Worm (Caenorhabditis elegans): ENCODE results near the gene F09F7.6.

F09F7.6 gene

DNA sequence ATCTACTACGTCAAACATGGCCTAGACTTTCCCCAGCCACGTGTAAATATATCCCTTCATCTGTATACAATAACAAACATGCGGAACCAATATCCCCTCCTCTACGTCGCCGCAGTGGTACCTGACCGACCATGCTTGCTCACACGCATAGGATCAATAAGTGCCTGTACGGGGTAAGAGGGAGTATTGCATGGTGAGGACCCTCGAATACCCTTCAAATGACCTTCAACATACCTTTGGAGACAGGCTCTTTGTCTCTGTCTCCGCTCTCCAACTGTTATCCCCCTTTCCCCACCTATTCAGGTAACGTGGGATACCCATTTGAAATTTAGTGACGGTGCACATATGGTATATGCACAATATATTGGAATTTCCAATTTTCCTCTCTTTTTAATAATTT, 26.0 kb downstream of the F09F7.6 start, which contains the start of gene dex-1:
Gene dex-1, plus strand, starts transcription at position 132 of the 400 bp plus-strand sequence.
- TF ChIP-seq F13C5.2 (tag; optimal IDR thresholded peaks at IDR 0.05) (no peak), aly-1 (tag; optimal IDR thresholded peaks at IDR 0.05) (no peak), hmg-4 (GFP tag; optimal IDR thresholded peaks at IDR 0.05) (no peak), hmbx-1 (tag; optimal IDR thresholded peaks at IDR 0.05) (no peak), scrt-1 (GFP tag; IDR thresholded peaks at IDR 0.05) (no peak), ets-7 (tag; optimal IDR thresholded peaks at IDR 0.05) (no peak), sea-1 (GFP tag; conservative IDR thresholded peaks at IDR 0.05) (no peak), ceh-36 (tag; optimal IDR thresholded peaks at IDR 0.05) (no peak), flt-1 (GFP tag; IDR thresholded peaks at IDR 0.05) (no peak), tbx-11 (GFP tag; IDR thresholded peaks at IDR 0.05) (no peak), pes-1 (GFP tag; IDR thresholded peaks at IDR 0.05) (no peak), B0310.2 (tag; optimal IDR thresholded peaks at IDR 0.05) (no peak), hnd-1 (tag; optimal IDR thresholded peaks at IDR 0.05) (no peak), tbx-37 (GFP tag; conservative IDR thresholded peaks at IDR 0.05) (no peak), ceh-13 (GFP tag; optimal IDR thresholded peaks at IDR 0.05) (no peak), ama-1 (optimal IDR thresholded peaks at IDR 0.05) (no peak), tra-4 (tag; optimal IDR thresholded peaks at IDR 0.05) (no peak)

- no peak for TF ChIP-seq pes-1 (GFP tag; IDR thresholded peaks at IDR 0.05)
- TF ChIP-seq scrt-1 (GFP tag; IDR thresholded peaks at IDR 0.05) = no peak
- TF ChIP-seq ceh-13 (GFP tag; optimal IDR thresholded peaks at IDR 0.05) = no peak
- no peak for TF ChIP-seq tbx-11 (GFP tag; IDR thresholded peaks at IDR 0.05)
- no peak for TF ChIP-seq tra-4 (tag; optimal IDR thresholded peaks at IDR 0.05)
- no peak for TF ChIP-seq hmbx-1 (tag; optimal IDR thresholded peaks at IDR 0.05)
- TF ChIP-seq flt-1 (GFP tag; IDR thresholded peaks at IDR 0.05) = no peak
- TF ChIP-seq F13C5.2 (tag; optimal IDR thresholded peaks at IDR 0.05) = no peak
- TF ChIP-seq aly-1 (tag; optimal IDR thresholded peaks at IDR 0.05) = no peak
- no peak for TF ChIP-seq B0310.2 (tag; optimal IDR thresholded peaks at IDR 0.05)
- no peak for TF ChIP-seq ceh-36 (tag; optimal IDR thresholded peaks at IDR 0.05)
- TF ChIP-seq ama-1 (optimal IDR thresholded peaks at IDR 0.05) = no peak
- TF ChIP-seq tbx-37 (GFP tag; conservative IDR thresholded peaks at IDR 0.05) = no peak
Observed at ce11 chrIII:5521930-5522329, 30.0 kb downstream of the F09F7.6 start, which contains the start of gene D1044.4. D1044.4 (minus strand) TSS chrIII:5522030.

- no peak for TF ChIP-seq hmbx-1 (tag; optimal IDR thresholded peaks at IDR 0.05)
- TF ChIP-seq B0310.2 (tag; optimal IDR thresholded peaks at IDR 0.05) = no peak
- no peak for TF ChIP-seq ceh-36 (tag; optimal IDR thresholded peaks at IDR 0.05)
- TF ChIP-seq ama-1 (optimal IDR thresholded peaks at IDR 0.05) = no peak
- TF ChIP-seq aly-1 (tag; optimal IDR thresholded peaks at IDR 0.05) = no peak
- TF ChIP-seq tra-4 (tag; optimal IDR thresholded peaks at IDR 0.05) = no peak
- no peak for TF ChIP-seq hmg-4 (GFP tag; optimal IDR thresholded peaks at IDR 0.05)
- no peak for TF ChIP-seq tbx-37 (GFP tag; conservative IDR thresholded peaks at IDR 0.05)
- TF ChIP-seq ceh-13 (GFP tag; optimal IDR thresholded peaks at IDR 0.05) = no peak
- TF ChIP-seq ets-7 (tag; optimal IDR thresholded peaks at IDR 0.05) = no peak
- TF ChIP-seq pes-1 (GFP tag; IDR thresholded peaks at IDR 0.05) = no peak
- no peak for TF ChIP-seq flt-1 (GFP tag; IDR thresholded peaks at IDR 0.05)
- TF ChIP-seq F13C5.2 (tag; optimal IDR thresholded peaks at IDR 0.05) = no peak
- no peak for TF ChIP-seq scrt-1 (GFP tag; IDR thresholded peaks at IDR 0.05)
Observed at ce11 chrIII:5517423-5517822, 34.5 kb downstream of the F09F7.6 start, which contains the start of gene nekl-4. nekl-4 (minus strand) TSS chrIII:5517523.

ce11 chrIII:5512502-5512901, 39.4 kb downstream of the F09F7.6 start, which contains the start of gene pqn-25:
pqn-25 (minus strand) TSS chrIII:5512602.
- no peak for TF ChIP-seq flt-1 (GFP tag; IDR thresholded peaks at IDR 0.05)
- no peak for TF ChIP-seq aly-1 (tag; optimal IDR thresholded peaks at IDR 0.05)
- TF ChIP-seq ets-7 (tag; optimal IDR thresholded peaks at IDR 0.05) = no peak
- no peak for TF ChIP-seq hmbx-1 (tag; optimal IDR thresholded peaks at IDR 0.05)
- TF ChIP-seq pes-1 (GFP tag; IDR thresholded peaks at IDR 0.05) = no peak

ce11 chrIII:5508669-5509068, 43.3 kb downstream of the F09F7.6 start, which contains the start of gene D1044.7:
D1044.7 (minus strand) TSS chrIII:5508769.
- no peak for TF ChIP-seq sea-1 (GFP tag; conservative IDR thresholded peaks at IDR 0.05)
- no peak for TF ChIP-seq tbx-11 (GFP tag; IDR thresholded peaks at IDR 0.05)
- TF ChIP-seq hmbx-1 (tag; optimal IDR thresholded peaks at IDR 0.05) = no peak
- no peak for TF ChIP-seq hmg-4 (GFP tag; optimal IDR thresholded peaks at IDR 0.05)
- TF ChIP-seq flt-1 (GFP tag; IDR thresholded peaks at IDR 0.05) = no peak
- TF ChIP-seq ama-1 (optimal IDR thresholded peaks at IDR 0.05) = no peak
- no peak for TF ChIP-seq aly-1 (tag; optimal IDR thresholded peaks at IDR 0.05)
- no peak for TF ChIP-seq ceh-36 (tag; optimal IDR thresholded peaks at IDR 0.05)
- TF ChIP-seq tbx-37 (GFP tag; conservative IDR thresholded peaks at IDR 0.05) = no peak
- TF ChIP-seq ets-7 (tag; optimal IDR thresholded peaks at IDR 0.05) = no peak
- TF ChIP-seq scrt-1 (GFP tag; IDR thresholded peaks at IDR 0.05) = no peak
- TF ChIP-seq tra-4 (tag; optimal IDR thresholded peaks at IDR 0.05) = no peak
- no peak for TF ChIP-seq F13C5.2 (tag; optimal IDR thresholded peaks at IDR 0.05)
- TF ChIP-seq hnd-1 (tag; optimal IDR thresholded peaks at IDR 0.05) = no peak
- no peak for TF ChIP-seq pes-1 (GFP tag; IDR thresholded peaks at IDR 0.05)
- TF ChIP-seq ceh-13 (GFP tag; optimal IDR thresholded peaks at IDR 0.05) = no peak
- TF ChIP-seq B0310.2 (tag; optimal IDR thresholded peaks at IDR 0.05) = no peak

DNA sequence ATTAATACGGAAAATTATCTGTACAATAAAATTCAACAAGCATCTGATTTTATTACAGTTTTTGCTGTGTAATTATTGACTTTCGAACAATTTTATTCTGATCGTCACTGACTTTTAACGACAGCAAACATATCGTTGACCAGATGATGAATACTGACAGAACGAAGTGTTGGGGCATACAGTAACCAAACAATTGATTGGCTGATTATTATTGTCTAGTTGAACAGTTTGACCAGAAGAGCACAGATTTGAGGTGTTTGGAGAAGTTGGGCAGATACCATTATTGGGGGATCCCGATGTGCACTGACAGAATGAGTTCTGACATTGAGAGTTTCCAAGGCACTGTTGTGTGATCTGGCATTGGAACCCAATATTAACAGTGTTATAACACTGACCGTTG, 45.0 kb downstream of the F09F7.6 start:
- no peak for TF ChIP-seq aly-1 (tag; optimal IDR thresholded peaks at IDR 0.05)
- TF ChIP-seq scrt-1 (GFP tag; IDR thresholded peaks at IDR 0.05) = no peak
- no peak for TF ChIP-seq tbx-11 (GFP tag; IDR thresholded peaks at IDR 0.05)

DNA sequence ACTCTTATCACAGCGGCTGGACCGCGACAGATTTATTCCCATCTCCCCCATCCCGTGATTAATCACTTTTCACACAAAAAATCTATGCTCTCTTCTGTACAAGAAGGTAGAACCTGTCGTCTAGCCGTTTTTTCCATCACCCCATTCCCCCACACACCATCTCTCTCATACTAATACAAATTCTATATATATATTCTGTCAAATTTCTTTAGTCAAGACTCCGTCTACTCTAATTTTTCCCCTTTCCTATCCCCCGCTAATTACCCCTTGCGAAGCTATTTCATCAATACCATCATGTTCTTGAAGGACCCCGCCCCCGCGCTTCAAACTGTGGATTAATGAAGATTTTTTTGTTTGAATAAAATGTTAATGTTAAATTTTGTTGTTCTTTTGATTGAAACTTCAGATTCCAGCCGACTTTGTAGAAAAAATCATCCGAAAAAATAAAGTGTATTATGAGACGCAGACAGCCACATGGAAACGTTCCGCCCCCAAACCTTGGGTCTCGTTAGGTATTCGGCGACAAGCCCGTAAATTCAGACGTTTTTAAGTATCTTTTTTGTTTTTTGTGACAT, 45.8 kb downstream of the F09F7.6 start:
- TF ChIP-seq flt-1 (GFP tag; IDR thresholded peaks at IDR 0.05) = no peak
- no peak for TF ChIP-seq hnd-1 (tag; optimal IDR thresholded peaks at IDR 0.05)
- TF ChIP-seq tbx-11 (GFP tag; IDR thresholded peaks at IDR 0.05) = no peak
- no peak for TF ChIP-seq ama-1 (optimal IDR thresholded peaks at IDR 0.05)
- TF ChIP-seq aly-1 (tag; optimal IDR thresholded peaks at IDR 0.05) = no peak
- TF ChIP-seq hmbx-1 (tag; optimal IDR thresholded peaks at IDR 0.05) = no peak
- TF ChIP-seq hmg-4 (GFP tag; optimal IDR thresholded peaks at IDR 0.05) = no peak
- TF ChIP-seq pes-1 (GFP tag; IDR thresholded peaks at IDR 0.05) = no peak
- no peak for TF ChIP-seq tbx-37 (GFP tag; conservative IDR thresholded peaks at IDR 0.05)
- TF ChIP-seq tra-4 (tag; optimal IDR thresholded peaks at IDR 0.05) = no peak
- no peak for TF ChIP-seq ceh-13 (GFP tag; optimal IDR thresholded peaks at IDR 0.05)
- TF ChIP-seq ets-7 (tag; optimal IDR thresholded peaks at IDR 0.05) = no peak
- no peak for TF ChIP-seq F13C5.2 (tag; optimal IDR thresholded peaks at IDR 0.05)
- no peak for TF ChIP-seq scrt-1 (GFP tag; IDR thresholded peaks at IDR 0.05)
